Worm (Caenorhabditis elegans) whole organism, L4 larva: ENCODE results near the gene C45G9.2.

ENCODE experiments used
- F10B5.3 ChIP-seq: sonication (generic microtip); optimal IDR thresholded peaks from 2 replicates; lab custom pipeline; 2016; ENCODE audit warnings: mild to moderate bottlenecking, missing genetic modification characterization, missing compliant biosample characterization
- F37D6.2 ChIP-seq: sonication (generic microtip); optimal IDR thresholded peaks from 2 replicates; lab custom pipeline; 2016; ENCODE audit warnings: mild to moderate bottlenecking, missing genetic modification characterization, missing compliant biosample characterization
- F44E2.7 ChIP-seq: fragments of 200-800 bp; sonication (Bioruptor generic); IDR thresholded peaks from 2 replicates; pipeline ENCODE4 v2.1.2; 2022; ENCODE audit warnings: missing genetic modification characterization, missing compliant biosample characterization
- F49E8.2 ChIP-seq: sonication (generic microtip); optimal IDR thresholded peaks from 2 replicates; lab custom pipeline; 2016; ENCODE audit warnings: missing compliant biosample characterization, mild to moderate bottlenecking, missing genetic modification characterization, borderline replicate concordance
- T20F7.1 ChIP-seq: fragments of 200-800 bp; sonication (Bioruptor generic); optimal IDR thresholded peaks from 2 replicates; lab custom pipeline; 2018; ENCODE audit warnings: mild to moderate bottlenecking, missing genetic modification characterization, missing compliant biosample characterization
- Y48G9A.11 ChIP-seq: fragments of 200-800 bp; sonication (Bioruptor generic); IDR thresholded peaks from 2 replicates; pipeline ENCODE4 v1.3.6; 2022; ENCODE audit warnings: missing genetic modification reagents, missing genetic modification characterization, missing compliant biosample characterization
- Y5F2A.4 ChIP-seq: fragments of 200-800 bp; sonication (Bioruptor generic); optimal IDR thresholded peaks from 2 replicates; lab custom pipeline; 2018; ENCODE audit warnings: mild to moderate bottlenecking, missing genetic modification characterization, missing compliant biosample characterization
- Y75B8A.6 ChIP-seq: fragments of 200-800 bp; sonication (Bioruptor generic); IDR thresholded peaks from 2 replicates; pipeline ENCODE4 v1.3.6; 2022; ENCODE audit warnings: missing genetic modification reagents, missing genetic modification characterization, missing compliant biosample characterization
- ZK337.2 ChIP-seq: fragments of 200-800 bp; sonication (Bioruptor generic); IDR thresholded peaks from 2 replicates; pipeline ENCODE4 v1.3.6; 2022; ENCODE audit warnings: missing genetic modification reagents, missing genetic modification characterization, missing compliant biosample characterization
- ZK546.5 ChIP-seq, 2 experiments: sonication (generic microtip); optimal IDR thresholded peaks; 2 replicates each; lab custom pipeline; 2017; ENCODE audit warnings: missing biosample characterization in 2 of 2, missing genetic modification characterization in 2 of 2
- ama-1 ChIP-seq: fragments of 150-350 bp; optimal IDR thresholded peaks from 2 replicates; lab custom pipeline; 2014; ENCODE audit warnings: inconsistent platforms, mixed read lengths
- arid-1 ChIP-seq: fragments of 200-800 bp; sonication (Bioruptor generic); conservative IDR thresholded peaks from 2 replicates; pipeline ENCODE4 v1.3.6; 2022; ENCODE audit warnings: missing genetic modification reagents, missing genetic modification characterization, missing compliant biosample characterization
- ceh-28 ChIP-seq: fragments of 150-350 bp; optimal IDR thresholded peaks from 2 replicates; lab custom pipeline; 2014; ENCODE audit warnings: missing biosample characterization, missing genetic modification reagents, missing genetic modification characterization
- ceh-32 ChIP-seq: sonication (generic microtip); optimal IDR thresholded peaks from 2 replicates; lab custom pipeline; 2016; ENCODE audit warnings: mild to moderate bottlenecking, missing genetic modification characterization, missing compliant biosample characterization; ENCODE audit not compliant: poor library complexity
- ceh-44 ChIP-seq: fragments of 200-800 bp; sonication (Bioruptor generic); IDR thresholded peaks from 2 replicates; pipeline ENCODE4 v1.3.6; 2022; ENCODE audit warnings: missing genetic modification reagents, missing genetic modification characterization, missing compliant biosample characterization
- ceh-62 ChIP-seq: sonication (generic microtip); optimal IDR thresholded peaks from 2 replicates; lab custom pipeline; 2017; ENCODE audit warnings: missing biosample characterization, missing genetic modification characterization
- ceh-82 ChIP-seq: sonication (generic microtip); optimal IDR thresholded peaks from 2 replicates; lab custom pipeline; 2017; ENCODE audit warnings: missing biosample characterization, missing genetic modification characterization
- ces-1 ChIP-seq: fragments of 150-350 bp; sonication (generic microtip); optimal IDR thresholded peaks from 4 replicates; lab custom pipeline; 2014; ENCODE audit warnings: missing biosample characterization, missing genetic modification reagents, missing genetic modification characterization
- daf-19 ChIP-seq: fragments of 200-800 bp; sonication (Bioruptor generic); conservative IDR thresholded peaks from 2 replicates; pipeline ENCODE4 v1.3.6; 2022; ENCODE audit warnings: missing genetic modification characterization, missing compliant biosample characterization
- daf-8 ChIP-seq: fragments of 200-800 bp; sonication (Bioruptor generic); IDR thresholded peaks from 2 replicates; pipeline ENCODE4 v1.3.6; 2022; ENCODE audit warnings: missing genetic modification characterization, missing compliant biosample characterization
- dmd-6 ChIP-seq: fragments of 200-800 bp; sonication (Bioruptor generic); IDR thresholded peaks from 2 replicates; pipeline ENCODE4 v1.3.6; 2022; ENCODE audit warnings: missing genetic modification reagents, missing genetic modification characterization, missing compliant biosample characterization
- egl-43 ChIP-seq: fragments of 200-800 bp; sonication (Bioruptor generic); IDR thresholded peaks from 2 replicates; pipeline ENCODE4 v1.3.6; 2022; ENCODE audit warnings: missing genetic modification reagents, missing genetic modification characterization, missing compliant biosample characterization
- gei-8 ChIP-seq: fragments of 200-800 bp; sonication (Bioruptor generic); optimal IDR thresholded peaks from 2 replicates; lab custom pipeline; 2018; ENCODE audit warnings: mild to moderate bottlenecking, missing genetic modification characterization, missing compliant biosample characterization
- hlh-11 ChIP-seq: fragments of 200-800 bp; sonication (Bioruptor generic); optimal IDR thresholded peaks from 2 replicates; lab custom pipeline; 2018; ENCODE audit warnings: mild to moderate bottlenecking, missing genetic modification characterization, missing compliant biosample characterization
- hlh-30 ChIP-seq: sonication (generic microtip); optimal IDR thresholded peaks from 2 replicates; lab custom pipeline; 2017; ENCODE audit warnings: antibody characterized with exemption, mild to moderate bottlenecking, missing genetic modification characterization, missing compliant biosample characterization; ENCODE audit not compliant: insufficient read depth
- hmg-1.1 ChIP-seq: fragments of 200-800 bp; sonication (Bioruptor generic); IDR thresholded peaks from 2 replicates; pipeline ENCODE4 v1.3.6; 2022; ENCODE audit warnings: missing genetic modification reagents, missing genetic modification characterization, missing compliant biosample characterization
- lin-1 ChIP-seq: fragments of 200-800 bp; sonication (Bioruptor generic); IDR thresholded peaks from 2 replicates; pipeline ENCODE4 v1.3.6; 2022; ENCODE audit warnings: missing genetic modification reagents, missing genetic modification characterization, missing compliant biosample characterization
- lin-13 ChIP-seq: fragments of 150-350 bp; optimal IDR thresholded peaks from 2 replicates; lab custom pipeline; 2014; ENCODE audit warnings: missing biosample characterization, missing genetic modification reagents, missing genetic modification characterization
- lin-39 ChIP-seq: fragments of 150-350 bp; optimal IDR thresholded peaks from 2 replicates; lab custom pipeline; 2014; ENCODE audit warnings: missing biosample characterization, missing genetic modification reagents, missing genetic modification characterization
- lir-3 ChIP-seq: sonication (generic microtip); optimal IDR thresholded peaks from 2 replicates; lab custom pipeline; 2016; ENCODE audit warnings: mild to moderate bottlenecking, missing genetic modification characterization, missing compliant biosample characterization
- madf-9 ChIP-seq: fragments of 200-800 bp; sonication (Bioruptor generic); conservative IDR thresholded peaks from 2 replicates; pipeline ENCODE4 v1.3.6; 2022; ENCODE audit warnings: missing genetic modification reagents, missing genetic modification characterization, missing compliant biosample characterization
- mdl-1 ChIP-seq, 2 experiments: fragments of 150-350 bp in 1 of 2; sonication (generic microtip) in 1 of 2; optimal IDR thresholded peaks; 2 replicates each; lab custom pipeline; 2014 to 2017; ENCODE audit warnings: missing biosample characterization in 2 of 2, missing genetic modification characterization in 2 of 2
- mdt-29 ChIP-seq: fragments of 200-800 bp; sonication (Bioruptor generic); IDR thresholded peaks from 2 replicates; pipeline ENCODE4 v1.3.6; 2022; ENCODE audit warnings: missing genetic modification reagents, missing genetic modification characterization, missing compliant biosample characterization
- mep-1 ChIP-seq: fragments of 150-350 bp; sonication (generic microtip); optimal IDR thresholded peaks from 3 replicates; lab custom pipeline; 2014; ENCODE audit warnings: missing biosample characterization, missing genetic modification characterization
- mxl-3 ChIP-seq: fragments of 200-800 bp; sonication (Bioruptor generic); optimal IDR thresholded peaks from 2 replicates; lab custom pipeline; 2018; ENCODE audit warnings: mild to moderate bottlenecking, missing genetic modification characterization, missing compliant biosample characterization
- nhr-237 ChIP-seq: sonication (generic microtip); optimal IDR thresholded peaks from 2 replicates; lab custom pipeline; 2017; ENCODE audit warnings: missing biosample characterization, missing genetic modification characterization
- nhr-25 ChIP-seq: sonication (generic microtip); optimal IDR thresholded peaks from 2 replicates; lab custom pipeline; 2017; ENCODE audit warnings: missing genetic modification characterization, mild to moderate bottlenecking, missing compliant biosample characterization, antibody characterized with exemption, moderate library complexity, borderline replicate concordance; ENCODE audit not compliant: insufficient read depth
- nhr-6 ChIP-seq: fragments of 150-350 bp; optimal IDR thresholded peaks from 2 replicates; lab custom pipeline; 2014; ENCODE audit warnings: missing biosample characterization, missing genetic modification characterization
- pqm-1 ChIP-seq: sonication (generic microtip); optimal IDR thresholded peaks from 2 replicates; lab custom pipeline; 2017; ENCODE audit warnings: missing biosample characterization, missing genetic modification characterization
- sdz-12 ChIP-seq: fragments of 200-800 bp; sonication (Bioruptor generic); optimal IDR thresholded peaks from 2 replicates; lab custom pipeline; 2018; ENCODE audit warnings: mild to moderate bottlenecking, missing genetic modification characterization, missing compliant biosample characterization
- set-16 ChIP-seq: fragments of 200-800 bp; sonication (Bioruptor generic); IDR thresholded peaks from 2 replicates; pipeline ENCODE4 v1.3.6; 2022; ENCODE audit warnings: missing genetic modification reagents, missing genetic modification characterization, missing compliant biosample characterization
- snpc-4 ChIP-seq: fragments of 150-350 bp; optimal IDR thresholded peaks from 2 replicates; lab custom pipeline; 2014; ENCODE audit warnings: missing biosample characterization, missing genetic modification characterization
- spr-1 ChIP-seq: sonication (generic microtip); optimal IDR thresholded peaks from 2 replicates; lab custom pipeline; 2016; ENCODE audit warnings: mild to moderate bottlenecking, missing genetic modification characterization, missing compliant biosample characterization
- spr-3 ChIP-seq: fragments of 200-800 bp; sonication (Bioruptor generic); optimal IDR thresholded peaks from 2 replicates; lab custom pipeline; 2018; ENCODE audit warnings: mild to moderate bottlenecking, missing genetic modification characterization, missing compliant biosample characterization
- tra-1 ChIP-seq: fragments of 200-800 bp; sonication (Bioruptor generic); IDR thresholded peaks from 2 replicates; pipeline ENCODE4 v1.3.6; 2022; ENCODE audit warnings: missing genetic modification reagents, missing genetic modification characterization, missing compliant biosample characterization
- unc-130 ChIP-seq: sonication (generic microtip); optimal IDR thresholded peaks from 2 replicates; lab custom pipeline; 2016; ENCODE audit warnings: missing genetic modification reagents, missing genetic modification characterization, missing compliant biosample characterization
- unc-62 ChIP-seq, 3 experiments: fragments of 150-350 bp in 1 of 3; sonication (generic microtip); optimal IDR thresholded peaks in 2 of 3; peaks in 1 of 3; 1 replicate in 1 of 3; 2 replicates in 2 of 3; lab custom pipeline; 2014 to 2017; ENCODE audit warnings: missing biosample characterization in 3 of 3, missing genetic modification characterization in 3 of 3, missing genetic modification reagents in 3 of 3, missing genotype in 1 of 3
- zag-1 ChIP-seq: fragments of 150-350 bp; optimal IDR thresholded peaks from 2 replicates; lab custom pipeline; 2014; ENCODE audit warnings: missing biosample characterization, missing genetic modification characterization
- zfp-3 ChIP-seq: fragments of 200-800 bp; sonication (Bioruptor generic); conservative IDR thresholded peaks from 2 replicates; pipeline ENCODE4 v1.3.6; 2022; ENCODE audit warnings: missing genetic modification reagents, missing genetic modification characterization, missing compliant biosample characterization
- zip-11 ChIP-seq: fragments of 200-800 bp; sonication (Bioruptor generic); IDR thresholded peaks from 2 replicates; pipeline ENCODE4 v1.3.6; 2022; ENCODE audit warnings: missing genetic modification characterization, missing compliant biosample characterization

Gene C45G9.2

DNA sequence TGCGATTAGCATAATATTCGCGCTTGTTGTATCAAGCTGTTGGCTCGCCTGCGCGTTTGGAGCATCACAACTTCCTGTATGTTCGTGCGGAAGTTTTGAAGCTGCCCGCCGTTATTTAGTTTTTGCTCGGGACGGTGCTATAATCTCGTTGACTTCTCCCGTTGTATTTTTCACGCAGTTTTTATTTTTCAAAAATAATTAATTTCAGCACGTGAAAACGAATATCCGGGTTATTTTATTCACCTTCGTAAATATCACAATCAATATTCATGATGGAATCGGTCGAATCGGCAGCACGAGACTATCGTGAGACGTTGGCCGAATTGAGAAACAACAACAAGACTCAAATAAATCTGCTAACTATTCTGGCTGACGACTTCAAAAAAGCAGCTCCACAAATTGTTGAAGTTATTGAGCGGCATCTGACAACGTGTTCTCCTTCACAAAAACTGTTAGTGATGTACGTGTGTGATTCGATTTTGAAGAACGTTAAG lies 43.7 kb upstream of the C45G9.2 start (continued):
- TF ChIP-seq ama-1 (lab: Kevin White, UChicago): peak; percentile 80
- TF ChIP-seq egl-43 (GFP tag; lab: Robert Waterston, UW): no peak
- 0 out of 2 replicates have a peak, but pooled peaks have one; percentile 30 for TF ChIP-seq hmg-1.1 (GFP tag; lab: Robert Waterston, UW)
- no peak for TF ChIP-seq mxl-3 (GFP tag; lab: Kevin White, UChicago)
- no peak for TF ChIP-seq ceh-32
- TF ChIP-seq ZK546.5 (tag; optimal IDR thresholded peaks at IDR 0.05; lab: Kevin White, UChicago): no peak
- no peak for TF ChIP-seq zip-11 (GFP tag; lab: Robert Waterston, UW)
- no peak for TF ChIP-seq unc-130 (GFP tag; lab: Kevin White, UChicago)
- no peak for TF ChIP-seq hlh-30 (tag; lab: Kevin White, UChicago)
- TF ChIP-seq spr-3 (GFP tag; lab: Kevin White, UChicago): no peak
- TF ChIP-seq set-16 (GFP tag; lab: Robert Waterston, UW): no peak
- 0 out of 2 replicates have a peak, but pooled peaks have one; percentile 18 for TF ChIP-seq lin-1 (GFP tag; lab: Robert Waterston, UW)
- no peak for TF ChIP-seq lin-13 (GFP tag; lab: Kevin White, UChicago)
- 0 out of 2 replicates have a peak, but pooled peaks have one; percentile 13 for TF ChIP-seq tra-1 (GFP tag; lab: Robert Waterston, UW)
- no peak for TF ChIP-seq F44E2.7
- TF ChIP-seq F49E8.2 (tag; lab: Kevin White, UChicago): no peak
- no peak for TF ChIP-seq lir-3 (tag; lab: Kevin White, UChicago)
- TF ChIP-seq ceh-44: no peak
- no peak for TF ChIP-seq ceh-82
- no peak for TF ChIP-seq lin-39 (tag; lab: Kevin White, UChicago)
- TF ChIP-seq zag-1 (tag; lab: Kevin White, UChicago): no peak
- TF ChIP-seq arid-1 (GFP tag; lab: Robert Waterston, UW): no peak
- TF ChIP-seq F37D6.2 (tag; lab: Kevin White, UChicago): no peak
- no peak for TF ChIP-seq daf-19
- 0 out of 2 replicates have a peak, but pooled peaks have one; percentile 43 for TF ChIP-seq mdt-29 (GFP tag; lab: Robert Waterston, UW)
- peak; percentile 79; the same call in 1 of the 2 replicates for TF ChIP-seq Y75B8A.6
- TF ChIP-seq nhr-25 (tag; lab: Kevin White, UChicago): no peak
- TF ChIP-seq pqm-1: no peak
- TF ChIP-seq T20F7.1 (GFP tag; lab: Kevin White, UChicago): peak; percentile 62
- TF ChIP-seq unc-62 (GFP tag; optimal IDR thresholded peaks at IDR 0.05 in 1 of 2; lab: Kevin White, UChicago): no peak
- no peak for TF ChIP-seq unc-62 (tag; optimal IDR thresholded peaks at IDR 0.05; lab: Kevin White, UChicago)
- TF ChIP-seq mdl-1 (tag; optimal IDR thresholded peaks at IDR 0.05; lab: Kevin White, UChicago): no peak
- no peak for TF ChIP-seq ceh-62 (tag; lab: Kevin White, UChicago)
- TF ChIP-seq spr-1 (tag; lab: Kevin White, UChicago): peak; percentile 29
- peak; percentile 65 for TF ChIP-seq madf-9 (GFP tag; lab: Robert Waterston, UW)
- TF ChIP-seq nhr-237 (tag; lab: Kevin White, UChicago): no peak
- TF ChIP-seq sdz-12 (GFP tag; lab: Kevin White, UChicago): peak; percentile 41
- TF ChIP-seq nhr-6 (tag; lab: Kevin White, UChicago): no peak
- TF ChIP-seq mep-1 (tag; lab: Kevin White, UChicago): peak; percentile 53
- TF ChIP-seq dmd-6 (GFP tag; lab: Robert Waterston, UW): peak; percentile 49
- TF ChIP-seq gei-8 (GFP tag; lab: Kevin White, UChicago): no peak
- TF ChIP-seq snpc-4 (tag; lab: Kevin White, UChicago): no peak
- TF ChIP-seq F10B5.3 (tag; lab: Kevin White, UChicago): no peak
- TF ChIP-seq ZK337.2 (GFP tag; lab: Robert Waterston, UW): 0 out of 2 replicates have a peak, but pooled peaks have one; percentile 26
- peak; percentile 15 for TF ChIP-seq hlh-11 (tag; lab: Kevin White, UChicago)
- TF ChIP-seq daf-8 (GFP tag; lab: Robert Waterston, UW): no peak
- TF ChIP-seq ceh-28 (tag; lab: Kevin White, UChicago): no peak
- peak; percentile 82 for TF ChIP-seq zfp-3 (GFP tag; lab: Robert Waterston, UW)
- no peak for TF ChIP-seq Y5F2A.4 (GFP tag; lab: Kevin White, UChicago)
- no peak for TF ChIP-seq ces-1 (GFP tag; lab: Kevin White, UChicago)
- peak; percentile 17; the same call in 1 of the 2 replicates for TF ChIP-seq Y48G9A.11 (GFP tag; lab: Robert Waterston, UW)
